Worm (Caenorhabditis elegans): ENCODE results near the gene rps-27.

DNA sequence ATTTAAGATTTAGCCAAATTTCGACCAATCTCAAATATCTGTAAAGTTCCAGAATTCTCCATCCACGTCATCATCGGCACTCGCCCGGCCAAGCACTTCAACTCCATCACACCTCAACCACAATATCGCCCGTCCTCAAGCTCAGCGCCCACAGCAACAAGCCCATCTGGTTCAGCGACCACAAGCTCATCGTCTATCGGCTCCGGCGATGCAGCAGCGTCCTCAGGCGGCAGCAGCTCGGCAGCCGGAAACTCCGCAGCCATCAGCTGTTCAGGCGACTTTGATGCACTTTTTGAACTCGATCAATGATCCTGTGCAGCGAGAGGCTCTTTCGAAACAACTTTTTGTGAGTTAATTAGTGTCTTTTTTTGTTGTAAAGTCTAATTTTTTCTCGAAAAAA is 13.4 kb upstream of the rps-27 start:
- TF ChIP-seq attf-5 (GFP tag; optimal IDR thresholded peaks at IDR 0.05), result no peak
- no peak for TF ChIP-seq ama-1 (optimal IDR thresholded peaks at IDR 0.05)
- no peak for TF ChIP-seq ama-1 (GFP tag; optimal IDR thresholded peaks at IDR 0.05)
- no peak for TF ChIP-seq let-607 (tag; optimal IDR thresholded peaks at IDR 0.05)
- no peak for TF ChIP-seq mes-4 (tag; optimal IDR thresholded peaks at IDR 0.05)
- TF ChIP-seq tbx-9 (tag; optimal IDR thresholded peaks at IDR 0.05; ENCODE audit: borderline replicate concordance), result no peak
- no peak for TF ChIP-seq ceh-58 (GFP tag; IDR thresholded peaks at IDR 0.05)
- TF ChIP-seq lsy-27 (tag; optimal IDR thresholded peaks at IDR 0.05; ENCODE audit: borderline replicate concordance, insufficient read depth), result no peak
- TF ChIP-seq repo-1 (tag; optimal IDR thresholded peaks at IDR 0.05), result no peak
